Worm (Caenorhabditis elegans) whole organism, L3 larva: ENCODE measurements around the gene F41C6.7.

Source experiments
- R02D3.7 ChIP-seq: fragments of 150-350 bp; optimal IDR thresholded peaks from 2 replicates; lab custom pipeline; 2014; ENCODE audit warnings: missing biosample characterization, missing genetic modification characterization
- ZK546.5 ChIP-seq: sonication (generic microtip); optimal IDR thresholded peaks from 2 replicates; lab custom pipeline; 2017; ENCODE audit warnings: missing biosample characterization, missing genetic modification characterization
- aly-2 ChIP-seq: fragments of 150-350 bp; optimal IDR thresholded peaks from 2 replicates; lab custom pipeline; 2014; ENCODE audit warnings: missing biosample characterization, missing genetic modification characterization
- ama-1 ChIP-seq: fragments of 150-350 bp; optimal IDR thresholded peaks from 2 replicates; lab custom pipeline; 2018
- ceh-16 ChIP-seq: sonication (generic microtip); optimal IDR thresholded peaks from 2 replicates; lab custom pipeline; 2017; ENCODE audit warnings: missing biosample characterization, missing genetic modification characterization
- ceh-82 ChIP-seq: fragments of 150-350 bp; optimal IDR thresholded peaks from 2 replicates; lab custom pipeline; 2014; ENCODE audit warnings: missing biosample characterization, missing genetic modification characterization
- daf-12 ChIP-seq: fragments of 150-350 bp; optimal IDR thresholded peaks from 2 replicates; lab custom pipeline; 2014; ENCODE audit warnings: missing biosample characterization, missing genetic modification reagents, missing genetic modification characterization
- egl-27 ChIP-seq: sonication (generic microtip); optimal IDR thresholded peaks from 4 replicates; lab custom pipeline; 2017; ENCODE audit warnings: missing biosample characterization, missing genetic modification reagents, missing genetic modification characterization
- egl-5 ChIP-seq: fragments of 150-350 bp; optimal IDR thresholded peaks from 2 replicates; lab custom pipeline; 2017; ENCODE audit warnings: missing biosample characterization, missing genetic modification reagents, missing genetic modification characterization, inconsistent platforms
- elt-1 ChIP-seq: fragments of 150-350 bp; optimal IDR thresholded peaks from 2 replicates; lab custom pipeline; 2014; ENCODE audit warnings: missing biosample characterization, missing genetic modification characterization
- elt-2 ChIP-seq: sonication (generic microtip); optimal IDR thresholded peaks from 2 replicates; lab custom pipeline; 2016; ENCODE audit warnings: missing genetic modification reagents, mild to moderate bottlenecking, missing genetic modification characterization, missing compliant biosample characterization
- elt-3 ChIP-seq, 3 experiments: fragments of 150-350 bp in 1 of 3; sonication (generic microtip) in 2 of 3; optimal IDR thresholded peaks; 2 replicates in 2 of 3; 4 replicates in 1 of 3; lab custom pipeline; 2014 to 2017; ENCODE audit warnings: missing biosample characterization in 3 of 3, missing genetic modification characterization in 3 of 3
- fkh-10 ChIP-seq: sonication (generic microtip); optimal IDR thresholded peaks from 2 replicates; lab custom pipeline; 2017; ENCODE audit warnings: missing biosample characterization, missing genetic modification reagents, missing genetic modification characterization
- hmg-11 ChIP-seq: sonication (generic microtip); optimal IDR thresholded peaks from 2 replicates; lab custom pipeline; 2016; ENCODE audit warnings: missing genetic modification characterization, missing compliant biosample characterization
- jun-1 ChIP-seq: fragments of 150-350 bp; optimal IDR thresholded peaks from 2 replicates; lab custom pipeline; 2014; ENCODE audit warnings: missing biosample characterization, missing genetic modification reagents, missing genetic modification characterization
- lin-15B ChIP-seq: fragments of 150-350 bp; optimal IDR thresholded peaks from 2 replicates; lab custom pipeline; 2014; ENCODE audit warnings: missing biosample characterization, missing genetic modification characterization
- lin-39 ChIP-seq: fragments of 150-350 bp; optimal IDR thresholded peaks from 2 replicates; lab custom pipeline; 2018; ENCODE audit warnings: missing biosample characterization, missing genetic modification reagents, missing genetic modification characterization
- lsy-12 ChIP-seq: sonication (generic microtip); optimal IDR thresholded peaks from 2 replicates; lab custom pipeline; 2016; ENCODE audit warnings: mild to moderate bottlenecking, missing genetic modification characterization, missing compliant biosample characterization
- mdl-1 ChIP-seq: fragments of 150-350 bp; optimal IDR thresholded peaks from 2 replicates; lab custom pipeline; 2014; ENCODE audit warnings: missing biosample characterization, missing genetic modification characterization
- mml-1 ChIP-seq: fragments of 150-350 bp; sonication (generic microtip); optimal IDR thresholded peaks from 3 replicates; lab custom pipeline; 2014; ENCODE audit warnings: missing biosample characterization, missing genetic modification characterization
- nfya-1 ChIP-seq: sonication (generic microtip); optimal IDR thresholded peaks from 2 replicates; lab custom pipeline; 2017; ENCODE audit warnings: missing genetic modification characterization, mild to moderate bottlenecking, missing compliant biosample characterization, antibody characterized with exemption, moderate library complexity; ENCODE audit not compliant: insufficient read depth
- nhr-11 ChIP-seq: fragments of 150-350 bp; optimal IDR thresholded peaks from 2 replicates; lab custom pipeline; 2014; ENCODE audit warnings: missing biosample characterization, missing genetic modification characterization
- nhr-12 ChIP-seq: fragments of 150-350 bp; optimal IDR thresholded peaks from 2 replicates; lab custom pipeline; 2014; ENCODE audit warnings: missing biosample characterization, missing genetic modification characterization
- nhr-23 ChIP-seq: fragments of 150-350 bp; optimal IDR thresholded peaks from 2 replicates; lab custom pipeline; 2014; ENCODE audit warnings: missing biosample characterization, missing genetic modification reagents, missing genetic modification characterization
- nhr-25 ChIP-seq: sonication (generic microtip); optimal IDR thresholded peaks from 2 replicates; lab custom pipeline; 2017; ENCODE audit warnings: missing biosample characterization, missing genetic modification characterization
- nhr-28 ChIP-seq: fragments of 150-350 bp; optimal IDR thresholded peaks from 2 replicates; lab custom pipeline; 2014; ENCODE audit warnings: missing biosample characterization, missing genetic modification characterization
- nhr-67 ChIP-seq: fragments of 150-350 bp; optimal IDR thresholded peaks from 2 replicates; lab custom pipeline; 2014; ENCODE audit warnings: missing biosample characterization, missing genetic modification characterization
- nhr-76 ChIP-seq: fragments of 150-350 bp; sonication (generic microtip); optimal IDR thresholded peaks from 5 replicates; lab custom pipeline; 2014; ENCODE audit warnings: missing biosample characterization, missing genetic modification characterization
- nhr-77 ChIP-seq: fragments of 150-350 bp; optimal IDR thresholded peaks from 2 replicates; lab custom pipeline; 2014; ENCODE audit warnings: missing biosample characterization, missing genetic modification characterization
- pha-4 ChIP-seq: fragments of 150-350 bp; optimal IDR thresholded peaks from 2 replicates; lab custom pipeline; 2014; ENCODE audit warnings: missing biosample characterization, missing genetic modification reagents, missing genetic modification characterization
- pqm-1 ChIP-seq: fragments of 150-350 bp; optimal IDR thresholded peaks from 2 replicates; lab custom pipeline; 2017; ENCODE audit warnings: missing biosample characterization, missing genetic modification characterization, inconsistent platforms
- skn-1 ChIP-seq: fragments of 150-350 bp; optimal IDR thresholded peaks from 2 replicates; lab custom pipeline; 2014; ENCODE audit warnings: missing biosample characterization, missing genetic modification characterization
- snpc-4 ChIP-seq: fragments of 150-350 bp; optimal IDR thresholded peaks from 2 replicates; lab custom pipeline; 2014; ENCODE audit warnings: missing biosample characterization, missing genetic modification characterization
- tbx-2 ChIP-seq: sonication (generic microtip); optimal IDR thresholded peaks from 2 replicates; lab custom pipeline; 2016; ENCODE audit warnings: mild to moderate bottlenecking, missing genetic modification characterization, missing compliant biosample characterization
- unc-39 ChIP-seq: sonication (generic microtip); optimal IDR thresholded peaks from 4 replicates; lab custom pipeline; 2017; ENCODE audit warnings: missing biosample characterization, missing genetic modification characterization
- zag-1 ChIP-seq: fragments of 150-350 bp; optimal IDR thresholded peaks from 2 replicates; lab custom pipeline; 2014; ENCODE audit warnings: missing biosample characterization, missing genetic modification characterization
- ztf-4 ChIP-seq: fragments of 150-350 bp; optimal IDR thresholded peaks from 2 replicates; lab custom pipeline; 2014; ENCODE audit warnings: missing biosample characterization, missing genetic modification characterization

The F41C6.7 gene

ce11 chrX:6885227-6885853 lies at the start of gene F41C6.7:
Gene F41C6.7 (minus strand): TSS chrX:6885277.
- TF ChIP-seq tbx-2, result no peak
- TF ChIP-seq ceh-82 (tag; lab: Kevin White, UChicago), result no peak
- peak; percentile 8 for TF ChIP-seq pha-4 (tag; lab: Kevin White, UChicago)
- TF ChIP-seq pqm-1 (tag; lab: Kevin White, UChicago), result peak; percentile 72
- TF ChIP-seq elt-2 (tag; lab: Kevin White, UChicago), result peak; percentile 88
- no peak for TF ChIP-seq nhr-67

DNA sequence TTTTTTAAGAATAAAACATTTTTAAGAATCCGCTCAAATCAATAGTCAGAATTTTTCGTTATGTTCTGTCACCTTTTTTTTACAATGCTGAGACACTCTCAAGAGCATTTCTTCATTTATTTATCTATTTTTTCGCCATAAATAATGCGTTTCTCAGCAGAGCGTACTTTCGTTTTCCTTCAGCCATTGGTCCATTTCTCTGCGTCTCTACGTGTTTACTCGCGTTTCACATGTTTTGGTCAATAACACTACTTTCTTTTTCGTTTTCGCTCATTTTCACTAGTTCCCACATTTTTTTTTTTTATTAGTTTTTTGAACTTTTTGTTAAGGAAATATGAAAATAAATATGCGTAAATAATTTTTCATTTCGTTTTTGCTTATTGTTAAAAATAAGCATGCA lies 49.4 kb upstream of the F41C6.7 start:
- TF ChIP-seq mdl-1 (tag; lab: Kevin White, UChicago) (no peak), elt-1 (tag; lab: Kevin White, UChicago) (no peak), fkh-10 (GFP tag; lab: Kevin White, UChicago) (peak; percentile 19), egl-5 (peak; percentile 88), nhr-77 (no peak), unc-39 (no peak), nhr-12 (tag; lab: Kevin White, UChicago) (no peak), ceh-82 (tag; lab: Kevin White, UChicago) (no peak), ZK546.5 (tag; lab: Kevin White, UChicago) (no peak), elt-3 (tag; optimal IDR thresholded peaks at IDR 0.05; lab: Kevin White, UChicago) (no peak), ztf-4 (no peak), nhr-67 (no peak), nhr-23 (tag; lab: Kevin White, UChicago) (peak; percentile 45), pqm-1 (tag; lab: Kevin White, UChicago) (peak; percentile 14), lin-39 (tag; lab: Kevin White, UChicago) (peak; percentile 31), skn-1 (no peak), mml-1 (tag; lab: Kevin White, UChicago) (no peak), nhr-25 (tag; lab: Kevin White, UChicago) (no peak), nfya-1 (tag; lab: Kevin White, UChicago) (peak; percentile 97), nhr-28 (tag; lab: Kevin White, UChicago) (no peak), elt-2 (tag; lab: Kevin White, UChicago) (peak; percentile 32), tbx-2 (no peak), daf-12 (tag; lab: Kevin White, UChicago) (no peak), snpc-4 (tag; lab: Kevin White, UChicago) (peak; percentile 39), R02D3.7 (tag; lab: Kevin White, UChicago) (no peak), lsy-12 (no peak), hmg-11 (peak; percentile 27), lin-15B (tag; lab: Kevin White, UChicago) (peak; percentile 63), pha-4 (tag; lab: Kevin White, UChicago) (peak; percentile 93), ama-1 (lab: Kevin White, UChicago) (no peak)
- TF ChIP-seq, all 47 proteins: peak for 11

DNA sequence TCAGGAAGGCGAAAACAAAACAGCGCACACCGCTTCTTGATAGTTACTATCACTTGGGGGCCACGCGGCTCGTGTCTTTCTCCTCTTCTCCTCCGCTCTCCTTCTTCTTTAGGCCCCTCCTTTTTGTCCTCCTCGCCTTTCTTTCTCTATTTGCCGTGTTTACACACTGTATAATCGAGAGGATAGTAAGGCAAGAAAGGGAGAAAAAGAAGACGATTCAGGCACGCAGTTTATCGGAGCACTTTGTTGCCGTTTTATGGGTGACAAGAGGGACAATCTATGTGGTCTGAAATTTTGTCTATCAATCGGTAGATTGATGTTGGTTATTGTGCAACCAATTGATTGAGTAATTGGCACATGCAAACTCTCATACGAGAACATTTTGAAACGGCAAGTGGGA lies 47.1 kb upstream of the F41C6.7 start, which contains the start of gene F14B8.6:
Gene F14B8.6, minus strand, starts transcription at position 292 of the 400 bp plus-strand sequence.
- TF ChIP-seq jun-1 (tag; lab: Kevin White, UChicago) (peak; percentile 34), pha-4 (tag; lab: Kevin White, UChicago) (peak; percentile 56), nhr-11 (tag; lab: Kevin White, UChicago) (no peak), pqm-1 (tag; lab: Kevin White, UChicago) (peak; percentile 78), elt-2 (tag; lab: Kevin White, UChicago) (peak; percentile 82)
- TF ChIP-seq, all 47 proteins: peak for 4

DNA sequence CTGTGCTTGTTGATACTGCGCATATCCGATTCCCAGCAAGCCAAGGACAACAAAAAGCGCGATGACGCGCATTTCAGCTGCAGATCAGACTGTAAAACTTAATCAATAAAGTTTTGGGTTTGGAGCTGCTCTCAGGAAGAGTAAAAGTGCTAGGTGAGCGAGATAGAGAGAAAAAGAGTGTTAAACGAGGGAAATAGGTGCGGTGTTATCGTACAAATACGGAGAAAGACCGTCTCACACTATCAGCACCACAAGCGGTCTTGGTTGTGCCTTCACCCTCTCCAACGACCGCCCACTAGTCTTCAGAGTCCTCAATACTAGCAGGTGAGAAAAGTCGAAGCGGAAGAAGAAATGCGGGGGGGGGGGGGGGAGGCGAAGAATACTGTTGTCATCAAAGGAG lies 43.5 kb upstream of the F41C6.7 start, which contains the start of gene F14B8.5:
Gene F14B8.5, minus strand, starts transcription at position 127 of the 400 bp plus-strand sequence.
- no peak for TF ChIP-seq nhr-76 (tag; lab: Kevin White, UChicago)
- peak; percentile 31 for TF ChIP-seq pqm-1 (tag; lab: Kevin White, UChicago)
- TF ChIP-seq elt-2 (tag; lab: Kevin White, UChicago), result peak; percentile 55

DNA sequence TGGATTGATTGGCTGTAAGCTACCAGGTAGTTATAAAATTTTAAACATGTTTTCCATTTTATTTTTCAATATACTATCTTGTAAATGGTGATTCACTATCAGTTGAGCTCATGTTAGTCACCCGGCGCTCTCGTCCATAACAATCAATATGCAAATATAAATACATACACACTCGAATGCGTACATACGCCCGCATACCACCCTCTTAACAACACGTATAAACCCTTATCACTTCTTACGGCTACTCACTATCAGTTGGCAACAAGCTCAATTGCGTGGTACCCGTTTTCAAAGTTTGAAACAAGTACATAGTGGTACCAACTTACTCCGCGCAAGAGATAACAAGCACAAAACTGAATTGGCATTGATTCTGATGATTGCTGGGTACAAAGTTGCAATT lies 41.9 kb upstream of the F41C6.7 start:
- no peak for TF ChIP-seq ztf-4
- no peak for TF ChIP-seq unc-39
- peak; percentile 78 for TF ChIP-seq pqm-1 (tag; lab: Kevin White, UChicago)
- no peak for TF ChIP-seq lin-39 (tag; lab: Kevin White, UChicago)
- no peak for TF ChIP-seq nhr-28 (tag; lab: Kevin White, UChicago)
- no peak for TF ChIP-seq ama-1 (lab: Kevin White, UChicago)
- no peak for TF ChIP-seq R02D3.7 (tag; lab: Kevin White, UChicago)
- no peak for TF ChIP-seq elt-1 (tag; lab: Kevin White, UChicago)
- peak; percentile 69 for TF ChIP-seq elt-2 (tag; lab: Kevin White, UChicago)
- no peak for TF ChIP-seq egl-27 (tag; lab: Kevin White, UChicago)
- no peak for TF ChIP-seq ceh-16 (tag; lab: Kevin White, UChicago)
- no peak for TF ChIP-seq aly-2 (tag; lab: Kevin White, UChicago)
- TF ChIP-seq elt-3 (tag; optimal IDR thresholded peaks at IDR 0.05; lab: Kevin White, UChicago), result no peak
- TF ChIP-seq pha-4 (tag; lab: Kevin White, UChicago), result peak; percentile 44
- TF ChIP-seq zag-1 (tag; lab: Kevin White, UChicago), result no peak
- no peak for TF ChIP-seq lsy-12
